Fruit fly (Drosophila melanogaster): ENCODE results near the gene Drak.
A peak's percentile ranks its signal among the peaks of the same experiment; 100 is the strongest.

DNA sequence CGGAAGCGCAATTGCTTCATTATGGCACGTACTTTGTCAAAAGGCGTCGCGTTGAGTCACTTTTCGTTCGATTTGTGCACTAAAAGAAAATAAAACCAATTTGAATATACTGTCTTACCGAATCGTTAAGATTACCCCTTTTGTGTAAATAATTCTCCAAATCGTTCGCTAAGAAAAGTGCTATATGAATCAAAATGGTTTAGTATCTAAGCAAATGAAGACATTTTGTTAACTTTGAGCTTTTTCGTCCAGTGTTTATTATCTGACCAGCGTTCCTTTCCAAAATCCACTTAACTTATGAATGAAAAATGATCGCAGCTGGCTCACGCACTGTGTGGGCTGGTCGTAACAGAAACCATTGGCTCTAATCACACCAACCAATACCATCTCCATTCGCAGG, 57.1 kb downstream of the Drak start:
- TF ChIP-seq CG4730 (GFP tag; IDR thresholded peaks at IDR 0.05) (no peak), Trl (optimal IDR thresholded peaks at IDR 0.05) (no peak), Trl (GFP tag; optimal IDR thresholded peaks at IDR 0.05) (no peak), salm (tag; optimal IDR thresholded peaks at IDR 0.05) (no peak), CG12391 (tag; optimal IDR thresholded peaks at IDR 0.05) (peak; percentile 16)

All from whole organism, embryonic.